Worm (Caenorhabditis elegans) whole organism, L3 larva: ENCODE results near the gene vrk-1.

Experiments used
- ceh-16 ChIP-seq: sonication (generic microtip); optimal IDR thresholded peaks from 2 replicates; lab custom pipeline; 2017; ENCODE audit warnings: missing biosample characterization, missing genetic modification characterization
- ceh-82 ChIP-seq: fragments of 150-350 bp; optimal IDR thresholded peaks from 2 replicates; lab custom pipeline; 2014; ENCODE audit warnings: missing biosample characterization, missing genetic modification characterization
- elt-1 ChIP-seq: fragments of 150-350 bp; optimal IDR thresholded peaks from 2 replicates; lab custom pipeline; 2014; ENCODE audit warnings: missing biosample characterization, missing genetic modification characterization
- nfya-1 ChIP-seq: sonication (generic microtip); optimal IDR thresholded peaks from 2 replicates; lab custom pipeline; 2017; ENCODE audit warnings: missing genetic modification characterization, mild to moderate bottlenecking, missing compliant biosample characterization, antibody characterized with exemption, moderate library complexity; ENCODE audit not compliant: insufficient read depth
- nhr-12 ChIP-seq: fragments of 150-350 bp; optimal IDR thresholded peaks from 2 replicates; lab custom pipeline; 2014; ENCODE audit warnings: missing biosample characterization, missing genetic modification characterization
- nhr-77 ChIP-seq: fragments of 150-350 bp; optimal IDR thresholded peaks from 2 replicates; lab custom pipeline; 2014; ENCODE audit warnings: missing biosample characterization, missing genetic modification characterization
- snpc-4 ChIP-seq: fragments of 150-350 bp; optimal IDR thresholded peaks from 2 replicates; lab custom pipeline; 2014; ENCODE audit warnings: missing biosample characterization, missing genetic modification characterization

- TF ChIP-seq snpc-4 (no peak), nfya-1 (tag; lab: Kevin White, UChicago) (no peak), nhr-12 (no peak), ceh-16 (tag; lab: Kevin White, UChicago) (no peak), nhr-77 (tag; lab: Kevin White, UChicago) (no peak), ceh-82 (tag; lab: Kevin White, UChicago) (no peak), elt-1 (no peak)
Observed at ce11 chrII:5969303-5969702, 47.5 kb downstream of the vrk-1 start, which contains the start of gene B0034.4.
